Worm (Caenorhabditis elegans): ENCODE results near the gene clc-25.

- TF ChIP-seq snpc-4 (GFP tag; optimal IDR thresholded peaks at IDR 0.05): no peak
- TF ChIP-seq snpc-4 (tag; optimal IDR thresholded peaks at IDR 0.05): no peak
- TF ChIP-seq pbrm-1 (GFP tag; IDR thresholded peaks at IDR 0.05): no peak
- no peak for TF ChIP-seq Y79H2A.3 (GFP tag; conservative IDR thresholded peaks at IDR 0.05)
- TF ChIP-seq lin-35 (GFP tag; optimal IDR thresholded peaks at IDR 0.05): no peak
- TF ChIP-seq aptf-3 (GFP tag; IDR thresholded peaks at IDR 0.05): no peak
- TF ChIP-seq zfh-2 (GFP tag; conservative IDR thresholded peaks at IDR 0.05): no peak
- no peak for TF ChIP-seq aptf-2 (GFP tag; conservative IDR thresholded peaks at IDR 0.05)
- no peak for TF ChIP-seq F49E8.2 (tag; optimal IDR thresholded peaks at IDR 0.05; ENCODE audit: insufficient read depth)
Observed at ce11 chrIII:998855-999254, 27.3 kb downstream of the clc-25 start.

All from whole organism, young adult.